Fruit fly (Drosophila melanogaster): ENCODE measurements around the gene FER.

DNA sequence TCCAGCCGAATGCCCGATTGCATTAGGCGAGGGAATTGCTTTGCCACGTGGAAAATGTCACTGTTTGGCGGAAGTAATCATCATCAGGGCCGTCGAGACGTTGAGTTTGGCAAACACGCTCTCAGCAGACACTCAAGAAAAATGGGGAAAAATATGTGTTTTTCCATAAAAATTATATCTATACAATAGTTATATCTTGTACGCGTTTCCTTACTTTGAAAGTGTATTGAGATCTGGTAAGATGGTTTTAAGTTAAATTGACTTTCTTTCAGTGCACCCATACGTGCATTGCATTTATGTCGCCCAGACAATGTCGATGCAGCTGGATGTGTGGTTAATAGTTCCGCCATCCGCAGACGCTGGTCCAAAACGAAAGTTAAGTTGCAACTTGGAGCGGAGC lies 8.4 kb downstream of the FER start:
- TF ChIP-seq Pif1A (GFP tag; optimal IDR thresholded peaks at IDR 0.05) (no peak), Pif1B (GFP tag; optimal IDR thresholded peaks at IDR 0.05) (no peak), rn (GFP tag; IDR thresholded peaks at IDR 0.05) (no peak), EcR (GFP tag; optimal IDR thresholded peaks at IDR 0.05) (no peak), CG4496 (GFP tag; IDR thresholded peaks at IDR 0.05) (peak; percentile 65), CG17806 (tag; optimal IDR thresholded peaks at IDR 0.05) (no peak), CG9948 (tag; optimal IDR thresholded peaks at IDR 0.05) (no peak), Ets98B (GFP tag; IDR thresholded peaks at IDR 0.05) (peak; percentile 57)

All from whole organism, pupa.